In the genomic region with DNA sequence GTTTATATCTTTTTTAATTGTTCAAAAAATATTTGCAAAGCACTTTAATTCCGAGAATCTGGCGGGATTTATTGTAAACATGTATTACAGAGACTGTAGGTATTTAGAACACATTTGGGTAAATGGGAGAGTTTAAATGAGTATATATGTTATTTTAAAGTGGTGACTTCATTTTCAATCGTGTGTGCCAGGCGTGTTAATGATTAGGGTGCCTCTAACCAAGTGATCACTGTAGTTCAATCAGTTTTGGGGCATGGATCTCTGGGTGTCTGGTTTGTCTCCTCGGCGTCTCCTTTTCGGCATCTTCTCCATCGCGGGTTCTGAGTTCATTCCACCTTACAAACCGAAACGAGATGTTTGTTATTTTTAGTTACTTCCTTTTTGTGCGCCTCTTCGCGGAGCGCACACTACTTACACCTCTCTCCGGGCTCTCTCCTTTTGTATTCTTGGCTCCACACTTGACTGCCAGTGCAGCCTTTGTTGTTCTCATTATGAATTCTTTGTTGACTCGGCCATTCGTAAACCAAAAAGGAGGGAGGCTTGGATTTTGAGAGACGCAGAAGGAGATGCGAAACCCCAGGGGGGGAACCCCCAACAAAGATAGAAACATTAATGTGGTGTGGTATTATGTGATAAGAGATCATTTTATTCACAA, we compare ENCODE assay signal across 2 fruit fly cellular contexts.
TF ChIP-seq lines count a peak whose summit lies in the region.

No protein-coding gene starts in this region.

TF ChIP-seq in whole organism, embryonic, 481 proteins besides CTCF, POLR2A, EP300 and RAD21 (continued from another document):
- TF ChIP-seq CG8290 (GFP tag; optimal IDR thresholded peaks at IDR 0.05; lab: Kevin White, UChicago) (no peak), CG8290 (tag; optimal IDR thresholded peaks at IDR 0.05; lab: Kevin White, UChicago) (no peak), Med (GFP tag; lab: Kevin White, UChicago) (peak; percentile 33), CG15011 (GFP tag; optimal IDR thresholded peaks at IDR 0.05; lab: Kevin White, UChicago) (no peak), Gsc (GFP tag; IDR thresholded peaks at IDR 0.05; lab: Robert Waterston, UW) (no peak), CG6683 (GFP tag; optimal IDR thresholded peaks at IDR 0.05; lab: Kevin White, UChicago) (no peak), CG33557 (GFP tag; optimal IDR thresholded peaks at IDR 0.05; lab: Kevin White, UChicago) (peak; percentile 37), Blimp-1 (GFP tag; optimal IDR thresholded peaks at IDR 0.05; lab: Kevin White, UChicago) (no peak), Dll (GFP tag; IDR thresholded peaks at IDR 0.05; lab: Robert Waterston, UW; ENCODE audit: partially characterized antibody) (0 out of 4 replicates have a peak, but pooled peaks have one; percentile 17), cas (GFP tag; IDR thresholded peaks at IDR 0.05; lab: Robert Waterston, UW) (no peak), sr (GFP tag; IDR thresholded peaks at IDR 0.05; lab: Robert Waterston, UW) (no peak), seq (GFP tag; IDR thresholded peaks at IDR 0.05; lab: Robert Waterston, UW) (no peak), schlank (tag; optimal IDR thresholded peaks at IDR 0.05; lab: Kevin White, UChicago) (no peak), CG32767 (GFP tag; IDR thresholded peaks at IDR 0.05; lab: Robert Waterston, UW) (no peak), sens (GFP tag; lab: Kevin White, UChicago) (peak; percentile 73), dpn (GFP tag; optimal IDR thresholded peaks at IDR 0.05; lab: Kevin White, UChicago) (no peak), CG6765 (GFP tag; optimal IDR thresholded peaks at IDR 0.05; lab: Kevin White, UChicago) (no peak), tx (GFP tag; optimal IDR thresholded peaks at IDR 0.05; lab: Kevin White, UChicago) (no peak), C15 (GFP tag; IDR thresholded peaks at IDR 0.05; lab: Robert Waterston, UW) (no peak), B-H1 (GFP tag; IDR thresholded peaks at IDR 0.05; lab: Robert Waterston, UW) (no peak), shn (GFP tag; optimal IDR thresholded peaks at IDR 0.05; lab: Kevin White, UChicago) (no peak), pros (GFP tag; optimal IDR thresholded peaks at IDR 0.05; lab: Kevin White, UChicago) (peak; percentile 58), ssp (GFP tag; IDR thresholded peaks at IDR 0.05; lab: Robert Waterston, UW) (no peak), grau (tag; optimal IDR thresholded peaks at IDR 0.05; lab: Kevin White, UChicago) (peak; percentile 82), odd (GFP tag; optimal IDR thresholded peaks at IDR 0.05; lab: Kevin White, UChicago) (no peak), NC2α (GFP tag; optimal IDR thresholded peaks at IDR 0.05; lab: Kevin White, UChicago) (no peak), sqz (GFP tag; optimal IDR thresholded peaks at IDR 0.05; lab: Kevin White, UChicago) (peak; percentile 7), nom (GFP tag; optimal IDR thresholded peaks at IDR 0.05; lab: Kevin White, UChicago) (peak; percentile 13), cato (GFP tag; optimal IDR thresholded peaks at IDR 0.05; lab: Kevin White, UChicago; ENCODE audit: borderline replicate concordance) (no peak), CG2875 (GFP tag; optimal IDR thresholded peaks at IDR 0.05; lab: Kevin White, UChicago) (no peak), pita (GFP tag; optimal IDR thresholded peaks at IDR 0.05; lab: Kevin White, UChicago) (no peak), amos (GFP tag; IDR thresholded peaks at IDR 0.05; lab: Robert Waterston, UW; ENCODE audit: partially characterized antibody) (no peak), cwo (GFP tag; optimal IDR thresholded peaks at IDR 0.05; lab: Kevin White, UChicago) (no peak), lbe (GFP tag; optimal IDR thresholded peaks at IDR 0.05; lab: Kevin White, UChicago) (peak; percentile 44), Trl (optimal IDR thresholded peaks at IDR 0.05; lab: Kevin White, UChicago) (peak; percentile 4 to 67), Trl (GFP tag; optimal IDR thresholded peaks at IDR 0.05; lab: Kevin White, UChicago) (peak; percentile 34), CG1832 (GFP tag; optimal IDR thresholded peaks at IDR 0.05; lab: Kevin White, UChicago) (no peak), CG31441 (GFP tag; IDR thresholded peaks at IDR 0.05; lab: Robert Waterston, UW) (0 out of 2 replicates have a peak, but pooled peaks have one; percentile 9), CoRest (tag; optimal IDR thresholded peaks at IDR 0.05; lab: Kevin White, UChicago) (no peak), stwl (tag; optimal IDR thresholded peaks at IDR 0.05; lab: Kevin White, UChicago) (peak; percentile 5), croc (GFP tag; conservative IDR thresholded peaks at IDR 0.05; lab: Robert Waterston, UW) (no peak), ci (GFP tag; IDR thresholded peaks at IDR 0.05; lab: Robert Waterston, UW) (0 out of 3 replicates have a peak, but pooled peaks have one; percentile 14), row (GFP tag; IDR thresholded peaks at IDR 0.05; lab: Robert Waterston, UW) (no peak), Oli (tag; optimal IDR thresholded peaks at IDR 0.05; lab: Kevin White, UChicago) (no peak), CG7745 (tag; optimal IDR thresholded peaks at IDR 0.05; lab: Kevin White, UChicago) (no peak), CG12769 (tag; optimal IDR thresholded peaks at IDR 0.05; lab: Kevin White, UChicago) (no peak), CG17802 (tag; optimal IDR thresholded peaks at IDR 0.05; lab: Kevin White, UChicago) (no peak), danr (GFP tag; IDR thresholded peaks at IDR 0.05; lab: Robert Waterston, UW) (no peak), kah (GFP tag; optimal IDR thresholded peaks at IDR 0.05; lab: Kevin White, UChicago) (no peak), CG4360 (GFP tag; IDR thresholded peaks at IDR 0.05; lab: Robert Waterston, UW) (peak; percentile 23; the same call in 1 of the 2 replicates), CG7839 (tag; optimal IDR thresholded peaks at IDR 0.05; lab: Kevin White, UChicago) (no peak), lov (optimal IDR thresholded peaks at IDR 0.05; lab: Kevin White, UChicago) (no peak), lov (GFP tag; IDR thresholded peaks at IDR 0.05; lab: Robert Waterston, UW) (no peak), CG6689 (GFP tag; IDR thresholded peaks at IDR 0.05; lab: Robert Waterston, UW) (peak; percentile 42; the same call in 1 of the 2 replicates), CG18476 (GFP tag; optimal IDR thresholded peaks at IDR 0.05; lab: Kevin White, UChicago) (no peak)

TF ChIP-seq in whole organism, prepupa, 60 proteins besides CTCF, POLR2A, EP300 and RAD21 (continued from another document):
- TF ChIP-seq CG10669 (GFP tag; optimal IDR thresholded peaks at IDR 0.05; lab: Kevin White, UChicago) (no peak), Sox14 (GFP tag; optimal IDR thresholded peaks at IDR 0.05; lab: Kevin White, UChicago) (peak; percentile 62), vri (GFP tag; optimal IDR thresholded peaks at IDR 0.05; lab: Kevin White, UChicago) (peak; percentile 39), Ets21C (GFP tag; optimal IDR thresholded peaks at IDR 0.05; lab: Kevin White, UChicago) (no peak), ss (GFP tag; optimal IDR thresholded peaks at IDR 0.05; lab: Kevin White, UChicago) (peak; percentile 32 to 43), Eip93F (GFP tag; optimal IDR thresholded peaks at IDR 0.05; lab: Kevin White, UChicago) (no peak), Sox15 (GFP tag; optimal IDR thresholded peaks at IDR 0.05; lab: Kevin White, UChicago) (no peak), CG6163 (GFP tag; IDR thresholded peaks at IDR 0.05; lab: Robert Waterston, UW) (peak; percentile 63), spab (GFP tag; optimal IDR thresholded peaks at IDR 0.05; lab: Kevin White, UChicago) (no peak), CG9139 (GFP tag; optimal IDR thresholded peaks at IDR 0.05; lab: Kevin White, UChicago) (no peak), CG3919 (GFP tag; optimal IDR thresholded peaks at IDR 0.05; lab: Kevin White, UChicago) (peak; percentile 34), Hr4 (GFP tag; optimal IDR thresholded peaks at IDR 0.05; lab: Kevin White, UChicago) (no peak), Eip78C (GFP tag; lab: Kevin White, UChicago) (peak; percentile 76), CG31627 (GFP tag; optimal IDR thresholded peaks at IDR 0.05; lab: Kevin White, UChicago) (peak; percentile 31), fd85E (GFP tag; optimal IDR thresholded peaks at IDR 0.05; lab: Kevin White, UChicago) (no peak), Hr39 (GFP tag; optimal IDR thresholded peaks at IDR 0.05; lab: Kevin White, UChicago) (peak; percentile 40), net (GFP tag; optimal IDR thresholded peaks at IDR 0.05; lab: Kevin White, UChicago) (no peak), dsx (GFP tag; optimal IDR thresholded peaks at IDR 0.05; lab: Kevin White, UChicago; ENCODE audit: poor library complexity, severe bottlenecking) (peak; percentile 67), Met (GFP tag; optimal IDR thresholded peaks at IDR 0.05; lab: Kevin White, UChicago) (peak; percentile 35), CG8319 (GFP tag; optimal IDR thresholded peaks at IDR 0.05; lab: Kevin White, UChicago) (no peak), Gug (GFP tag; IDR thresholded peaks at IDR 0.05; lab: Robert Waterston, UW) (no peak), esn (GFP tag; optimal IDR thresholded peaks at IDR 0.05; lab: Kevin White, UChicago) (peak; percentile 31), Lpt (GFP tag; optimal IDR thresholded peaks at IDR 0.05; lab: Kevin White, UChicago) (peak; percentile 29), CG10631 (GFP tag; optimal IDR thresholded peaks at IDR 0.05; lab: Kevin White, UChicago) (peak; percentile 31), svp (GFP tag; lab: Kevin White, UChicago) (peak; percentile 66), acj6 (GFP tag; optimal IDR thresholded peaks at IDR 0.05; lab: Kevin White, UChicago) (peak; percentile 0), CG6808 (GFP tag; optimal IDR thresholded peaks at IDR 0.05; lab: Kevin White, UChicago) (no peak)
TF ChIP-seq in whole organism, prepupa: peak in this region for 22.
